Worm (Caenorhabditis elegans) whole organism, midembryonic: ENCODE measurements around the gene nlp-68.

Experiments
- flt-1 ChIP-seq: fragments of 200-800 bp; sonication (Bioruptor generic); IDR thresholded peaks from 2 replicates; pipeline ENCODE4 v1.3.6; 2022; ENCODE audit warnings: missing genetic modification characterization, missing compliant biosample characterization
- ref-1 ChIP-seq: fragments of 200-800 bp; sonication (Bioruptor generic); conservative IDR thresholded peaks from 2 replicates; pipeline ENCODE4 v1.3.6; 2022; ENCODE audit warnings: missing genetic modification reagents, missing genetic modification characterization, missing compliant biosample characterization
- ztf-29 ChIP-seq: fragments of 200-800 bp; sonication (Bioruptor generic); IDR thresholded peaks from 2 replicates; pipeline ENCODE4 v1.3.6; 2022; ENCODE audit warnings: missing genetic modification reagents, missing genetic modification characterization, missing compliant biosample characterization

DNA sequence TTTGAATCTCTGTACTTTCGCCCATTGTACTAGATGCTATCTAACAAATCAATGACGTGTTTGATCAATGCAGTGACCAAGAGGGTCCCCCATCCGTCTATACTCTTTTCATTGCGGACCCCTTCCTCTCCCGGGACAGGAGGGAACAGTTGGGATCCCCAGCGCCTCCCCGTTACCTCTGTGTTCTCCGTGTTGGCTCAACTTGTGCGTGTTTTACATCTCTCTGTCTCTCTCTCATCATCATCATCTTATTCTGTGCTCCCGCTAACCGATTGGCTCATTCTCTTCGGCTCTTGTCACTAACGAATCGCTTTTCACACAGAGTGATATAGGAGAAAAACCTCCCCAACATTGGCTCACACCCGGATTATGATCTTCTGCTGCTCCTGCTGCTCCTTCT lies 18.4 kb downstream of the nlp-68 start, which contains the start of gene unc-49:
- TF ChIP-seq ref-1 (GFP tag; lab: Robert Waterston, UW) (no peak), ztf-29 (GFP tag; lab: Robert Waterston, UW) (no peak), flt-1 (GFP tag; lab: Robert Waterston, UW) (no peak)
